Fruit fly (Drosophila melanogaster) Kc167 (cell line): ENCODE results near the gene CG10063.

Experiments
- Myc ChIP-seq: fragments of >200 bp; optimal IDR thresholded peaks from 2 replicates; lab custom pipeline; 2017; ENCODE audit warnings: missing external identifiers
- Sin3A ChIP-seq: fragments of >200 bp; optimal IDR thresholded peaks from 2 replicates; lab custom pipeline; 2018; ENCODE audit warnings: missing external identifiers
- h ChIP-seq: fragments of >200 bp; optimal IDR thresholded peaks from 3 replicates; lab custom pipeline; 2018; ENCODE audit warnings: missing external identifiers
- insv ChIP-seq: fragments of >200 bp; optimal IDR thresholded peaks from 3 replicates; lab custom pipeline; 2018; ENCODE audit warnings: missing external identifiers
- psq ChIP-seq: fragments of >200 bp; optimal IDR thresholded peaks from 2 replicates; lab custom pipeline; 2017; ENCODE audit warnings: missing external identifiers
- ttk ChIP-seq: sonication (Bioruptor generic); optimal IDR thresholded peaks from 2 replicates; lab custom pipeline; 2017; ENCODE audit warnings: missing external identifiers

- TF ChIP-seq h (lab: Kevin White, UChicago) (no peak), insv (lab: Kevin White, UChicago) (no peak), ttk (lab: Kevin White, UChicago) (no peak), psq (no peak), Sin3A (lab: Kevin White, UChicago) (no peak), Myc (lab: Kevin White, UChicago) (no peak)
These were observed 36.1 kb upstream of the CG10063 start for dm6 chr3L:7008351-7008750.
